Worm (Caenorhabditis elegans) whole organism, mixed stage, embryonic: ENCODE results near the gene hil-6.

Experiments
- bed-3 ChIP-seq: fragments of 200-800 bp; sonication (Bioruptor generic); optimal IDR thresholded peaks from 3 replicates; lab custom pipeline; 2018; ENCODE audit warnings: mild to moderate bottlenecking, missing genetic modification characterization, moderate library complexity, missing compliant biosample characterization
- ceh-39 ChIP-seq: fragments of 150-350 bp; optimal IDR thresholded peaks from 2 replicates; lab custom pipeline; 2014; ENCODE audit warnings: missing biosample characterization, missing genetic modification characterization
- cnd-1 ChIP-seq: fragments of 200-800 bp; sonication (Bioruptor generic); optimal IDR thresholded peaks from 2 replicates; lab custom pipeline; 2018; ENCODE audit warnings: mild to moderate bottlenecking, missing genetic modification characterization, missing compliant biosample characterization
- elt-1 ChIP-seq: sonication (generic microtip); optimal IDR thresholded peaks from 2 replicates; lab custom pipeline; 2017; ENCODE audit warnings: missing genetic modification characterization, mild to moderate bottlenecking, missing compliant biosample characterization, antibody characterized with exemption, moderate library complexity, borderline replicate concordance; ENCODE audit not compliant: insufficient read depth
- elt-3 ChIP-seq: fragments of 150-350 bp; optimal IDR thresholded peaks from 2 replicates; lab custom pipeline; 2014; ENCODE audit warnings: missing biosample characterization, missing genetic modification characterization
- lsy-2 ChIP-seq: fragments of 150-350 bp; optimal IDR thresholded peaks from 2 replicates; lab custom pipeline; 2014; ENCODE audit warnings: missing biosample characterization, missing genetic modification characterization
- mep-1 ChIP-seq: fragments of 150-350 bp; optimal IDR thresholded peaks from 2 replicates; lab custom pipeline; 2017; ENCODE audit warnings: missing biosample characterization, missing genetic modification reagents, missing genetic modification characterization, inconsistent platforms
- nhr-76 ChIP-seq: sonication (generic microtip); optimal IDR thresholded peaks from 2 replicates; lab custom pipeline; 2017; ENCODE audit warnings: missing biosample characterization, missing genetic modification characterization
- snpc-4 ChIP-seq: fragments of 150-350 bp; optimal IDR thresholded peaks from 2 replicates; lab custom pipeline; 2014; ENCODE audit warnings: missing biosample characterization, missing genetic modification characterization
- unc-39 ChIP-seq: fragments of 150-350 bp; optimal IDR thresholded peaks from 2 replicates; lab custom pipeline; 2014; ENCODE audit warnings: missing biosample characterization, missing genetic modification characterization
- ztf-11 ChIP-seq: fragments of 150-350 bp; optimal IDR thresholded peaks from 2 replicates; lab custom pipeline; 2014; ENCODE audit warnings: missing biosample characterization, missing genetic modification characterization

DNA sequence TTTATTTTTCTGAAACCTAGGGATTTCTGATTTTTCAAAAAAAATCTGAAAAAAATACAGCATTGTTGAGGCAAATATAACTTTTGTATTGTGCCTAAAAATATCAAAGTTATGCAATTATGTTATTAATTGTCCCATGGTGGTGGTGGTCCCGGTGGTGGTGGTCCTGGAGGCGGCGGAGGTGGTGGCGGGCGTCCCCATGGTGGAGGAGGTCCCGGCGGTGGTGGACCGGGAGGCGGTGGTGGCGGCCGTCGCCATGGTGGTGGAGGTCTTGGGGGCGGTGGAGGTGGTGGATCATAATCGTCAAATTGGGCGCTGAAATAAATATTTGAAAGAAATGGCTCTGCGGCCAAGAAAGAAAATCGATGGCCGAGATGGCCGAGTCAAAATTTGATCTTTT is 19.4 kb upstream of the hil-6 start:
- TF ChIP-seq ceh-39 (tag; lab: Kevin White, UChicago) = no peak
- TF ChIP-seq cnd-1 (tag; lab: Kevin White, UChicago) = no peak
- no peak for TF ChIP-seq bed-3
- TF ChIP-seq elt-3 (tag; lab: Kevin White, UChicago) = no peak
- no peak for TF ChIP-seq ztf-11 (tag; lab: Kevin White, UChicago)
- no peak for TF ChIP-seq lsy-2 (tag; lab: Kevin White, UChicago)
- no peak for TF ChIP-seq nhr-76 (tag; lab: Kevin White, UChicago)
- TF ChIP-seq elt-1 (tag; lab: Kevin White, UChicago) = no peak
- TF ChIP-seq snpc-4 (tag; lab: Kevin White, UChicago) = no peak
- no peak for TF ChIP-seq unc-39 (tag; lab: Kevin White, UChicago)
- no peak for TF ChIP-seq mep-1 (tag; lab: Kevin White, UChicago)
